Fruit fly (Drosophila melanogaster) whole organism: ENCODE measurements around the gene CG15005.

ENCODE experiments used
- CG8478 ChIP-seq: fragments of >200 bp; optimal IDR thresholded peaks from 2 replicates; lab custom pipeline; 2018; ENCODE audit warnings: inconsistent platforms
- EcR ChIP-seq, 2 experiments: fragments of >200 bp; optimal IDR thresholded peaks; 2 replicates each; lab custom pipeline; 2017; ENCODE audit warnings: missing biosample characterization in 2 of 2, missing genetic modification characterization in 2 of 2, missing genetic modification reagents in 2 of 2
- pan ChIP-seq: fragments of >200 bp; optimal IDR thresholded peaks from 2 replicates; lab custom pipeline; 2017

- peak; percentile 15 for TF ChIP-seq CG8478 (lab: Kevin White, UChicago)
- TF ChIP-seq pan: no peak
- TF ChIP-seq EcR (GFP tag; optimal IDR thresholded peaks at IDR 0.05; lab: Kevin White, UChicago): no peak
These were observed 23.0 kb upstream of the CG15005 start, which contains the start of gene CG46460 for dm6 chr3L:4227164-4227563.
